Worm (Caenorhabditis elegans): ENCODE results near the gene pgp-11.

DNA sequence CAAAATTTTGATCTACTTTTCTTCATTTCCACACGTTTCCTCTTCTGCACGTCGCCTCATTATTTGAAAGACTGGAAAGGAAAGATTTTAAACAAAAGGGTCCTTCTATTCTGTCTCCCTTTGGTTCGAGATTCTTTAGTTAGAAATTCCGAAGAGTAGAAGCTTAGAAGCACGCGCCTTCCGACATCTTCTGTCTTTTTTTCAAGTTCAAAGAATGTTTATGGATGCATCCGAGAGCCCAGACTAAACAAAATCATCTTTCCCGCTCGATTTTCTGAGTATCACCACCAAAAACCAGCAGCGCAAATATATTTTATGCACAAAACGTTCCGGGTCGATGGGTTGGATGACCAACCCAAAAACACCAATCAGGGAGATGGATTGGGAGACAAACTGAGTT is 20.0 kb downstream of the pgp-11 start:
- TF ChIP-seq Y22D7AL.16 (tag; optimal IDR thresholded peaks at IDR 0.05) (no peak), pax-1 (tag; optimal IDR thresholded peaks at IDR 0.05) (no peak), pqm-1 (tag; optimal IDR thresholded peaks at IDR 0.05) (no peak), tbx-2 (tag; optimal IDR thresholded peaks at IDR 0.05) (no peak), pag-3 (tag; optimal IDR thresholded peaks at IDR 0.05; ENCODE audit: borderline replicate concordance) (no peak), ceh-2 (tag; optimal IDR thresholded peaks at IDR 0.05) (no peak), ref-2 (tag; optimal IDR thresholded peaks at IDR 0.05) (no peak), T23F11.4 (GFP tag; optimal IDR thresholded peaks at IDR 0.05) (no peak)
